Comparison of ENCODE assay signal across 4 worm cellular contexts in genomic region chrV:7824138-7824537, ce11.
TF ChIP-seq lines count a peak whose summit lies in the region.

No protein-coding gene starts in this region.

TF ChIP-seq in whole organism, L1 larva, 84 proteins besides CTCF, POLR2A, EP300 and RAD21:
- TF ChIP-seq dsc-1 (tag; optimal IDR thresholded peaks at IDR 0.05; lab: Kevin White, UChicago) (peak; percentile 70), aha-1 (tag; optimal IDR thresholded peaks at IDR 0.05; lab: Kevin White, UChicago) (no peak), nhr-11 (tag; optimal IDR thresholded peaks at IDR 0.05; lab: Kevin White, UChicago) (no peak), lin-39 (tag; optimal IDR thresholded peaks at IDR 0.05; lab: Kevin White, UChicago) (no peak), pax-3 (tag; optimal IDR thresholded peaks at IDR 0.05; lab: Kevin White, UChicago) (no peak), efl-1 (optimal IDR thresholded peaks at IDR 0.05; lab: Kevin White, UChicago) (no peak), efl-1 (GFP tag; optimal IDR thresholded peaks at IDR 0.05 in 1 of 2; lab: Kevin White, UChicago) (peak in 1 of 2 experiments; percentile 72), ztf-4 (tag; optimal IDR thresholded peaks at IDR 0.05; lab: Kevin White, UChicago) (no peak), ceh-88 (GFP tag; IDR thresholded peaks at IDR 0.05; lab: Robert Waterston, UW) (no peak), lin-13 (GFP tag; optimal IDR thresholded peaks at IDR 0.05; lab: Kevin White, UChicago) (no peak), nhr-76 (tag; optimal IDR thresholded peaks at IDR 0.05; lab: Kevin White, UChicago) (no peak), egl-27 (tag; optimal IDR thresholded peaks at IDR 0.05; lab: Kevin White, UChicago) (no peak), elt-3 (tag; optimal IDR thresholded peaks at IDR 0.05; lab: Kevin White, UChicago) (no peak)

TF ChIP-seq in whole organism, L4 larva, 104 proteins besides CTCF, POLR2A, EP300 and RAD21:
- peak in 1 of 2 experiments; percentile 39 for TF ChIP-seq daf-16 (GFP tag; optimal IDR thresholded peaks at IDR 0.05; lab: Kevin White, UChicago)
- TF ChIP-seq daf-16 (tag; optimal IDR thresholded peaks at IDR 0.05; lab: Kevin White, UChicago): no peak
- TF ChIP-seq hlh-11 (tag; optimal IDR thresholded peaks at IDR 0.05; lab: Kevin White, UChicago): peak; percentile 25
- no peak for TF ChIP-seq sdz-12 (GFP tag; optimal IDR thresholded peaks at IDR 0.05; lab: Kevin White, UChicago)
TF ChIP-seq in whole organism, L4 larva: peak in this region for 2.

TF ChIP-seq in whole organism, late embryonic, 69 proteins besides CTCF, POLR2A, EP300 and RAD21:
- peak; percentile 10 for TF ChIP-seq unc-55 (GFP tag; optimal IDR thresholded peaks at IDR 0.05; lab: Kevin White, UChicago)
- no peak for TF ChIP-seq ahr-1 (tag; optimal IDR thresholded peaks at IDR 0.05; lab: Kevin White, UChicago)
- peak; percentile 58 for TF ChIP-seq hlh-8 (tag; optimal IDR thresholded peaks at IDR 0.05; lab: Kevin White, UChicago)
TF ChIP-seq in whole organism, late embryonic: peak in this region for 2.

TF ChIP-seq in whole organism, mixed stage, embryonic, 35 proteins besides CTCF, POLR2A, EP300 and RAD21:
- peak; percentile 47 for TF ChIP-seq hlh-1 (tag; optimal IDR thresholded peaks at IDR 0.05; lab: Kevin White, UChicago)
- no peak for TF ChIP-seq unc-120 (tag; optimal IDR thresholded peaks at IDR 0.05; lab: Kevin White, UChicago; ENCODE audit: poor library complexity, severe bottlenecking)
- peak; percentile 29 for TF ChIP-seq unc-62 (GFP tag; optimal IDR thresholded peaks at IDR 0.05; lab: Kevin White, UChicago)
